Worm (Caenorhabditis elegans) whole organism, L1 larva: ENCODE results near the gene Y47D3A.20.

Experiments
- C04F5.9 ChIP-seq: sonication (generic microtip); optimal IDR thresholded peaks from 2 replicates; lab custom pipeline; 2016; ENCODE audit warnings: missing genetic modification characterization, missing compliant biosample characterization
- aha-1 ChIP-seq: fragments of 150-350 bp; optimal IDR thresholded peaks from 2 replicates; lab custom pipeline; 2014; ENCODE audit warnings: missing biosample characterization, missing genetic modification characterization
- alr-1 ChIP-seq: fragments of 200-800 bp; sonication (Bioruptor generic); optimal IDR thresholded peaks from 2 replicates; lab custom pipeline; 2018; ENCODE audit warnings: borderline replicate concordance, mild to moderate bottlenecking, missing genetic modification characterization, missing compliant biosample characterization
- aly-2 ChIP-seq: fragments of 150-350 bp; optimal IDR thresholded peaks from 2 replicates; lab custom pipeline; 2014; ENCODE audit warnings: missing biosample characterization, missing genetic modification characterization
- blmp-1 ChIP-seq: fragments of 150-350 bp; optimal IDR thresholded peaks from 2 replicates; lab custom pipeline; 2014; ENCODE audit warnings: missing biosample characterization, missing genetic modification characterization
- ceh-8 ChIP-seq: fragments of 200-800 bp; sonication (Bioruptor generic); optimal IDR thresholded peaks from 2 replicates; lab custom pipeline; 2018; ENCODE audit warnings: mild to moderate bottlenecking, missing genetic modification characterization, moderate library complexity, missing compliant biosample characterization
- ceh-90 ChIP-seq: sonication (generic microtip); optimal IDR thresholded peaks from 2 replicates; lab custom pipeline; 2016; ENCODE audit warnings: missing genetic modification characterization, missing compliant biosample characterization
- dpl-1 ChIP-seq, 3 experiments: fragments of 150-350 bp in 2 of 3; sonication (generic microtip) in 1 of 3; optimal IDR thresholded peaks; 2 replicates each; lab custom pipeline; 2014 to 2017; ENCODE audit warnings: missing biosample characterization in 3 of 3, missing genetic modification characterization in 3 of 3, missing genetic modification reagents in 3 of 3
- efl-1 ChIP-seq, 4 experiments: fragments of 150-350 bp; optimal IDR thresholded peaks in 3 of 4; peaks in 1 of 4; 1 replicate in 1 of 4; 2 replicates in 3 of 4; lab custom pipeline; 2014; ENCODE audit warnings: missing biosample characterization in 2 of 4, missing genetic modification characterization in 2 of 4, missing genetic modification reagents in 2 of 4
- efl-3 ChIP-seq: fragments of 200-800 bp; sonication (Bioruptor generic); optimal IDR thresholded peaks from 2 replicates; lab custom pipeline; 2018; ENCODE audit warnings: mild to moderate bottlenecking, missing genetic modification characterization, missing compliant biosample characterization
- egl-13 ChIP-seq: sonication (generic microtip); optimal IDR thresholded peaks from 2 replicates; lab custom pipeline; 2016; ENCODE audit warnings: missing genotype, missing genetic modification reagents, missing genetic modification characterization, missing compliant biosample characterization
- egl-27 ChIP-seq, 2 experiments: fragments of 150-350 bp in 1 of 2; sonication (generic microtip); optimal IDR thresholded peaks; 3 replicates each; lab custom pipeline; 2017 to 2018; ENCODE audit warnings: missing biosample characterization in 2 of 2, missing genetic modification characterization in 2 of 2, missing genetic modification reagents in 2 of 2
- elt-2 ChIP-seq: sonication (generic microtip); optimal IDR thresholded peaks from 2 replicates; lab custom pipeline; 2016; ENCODE audit warnings: missing genetic modification characterization, mild to moderate bottlenecking, inconsistent platforms, missing compliant biosample characterization, missing genetic modification reagents
- elt-3 ChIP-seq, 6 experiments: fragments of 150-350 bp in 1 of 6; sonication (generic microtip); optimal IDR thresholded peaks; 2 replicates each; lab custom pipeline; 2017 to 2018; ENCODE audit warnings: missing biosample characterization in 6 of 6, missing genetic modification characterization in 6 of 6, inconsistent platforms in 1 of 6
- fkh-10 ChIP-seq: sonication (generic microtip); optimal IDR thresholded peaks from 2 replicates; lab custom pipeline; 2017; ENCODE audit warnings: missing biosample characterization, missing genetic modification reagents, missing genetic modification characterization
- grh-1 ChIP-seq: fragments of 200-800 bp; sonication (Bioruptor generic); IDR thresholded peaks from 2 replicates; pipeline ENCODE4 v1.3.6; 2022; ENCODE audit warnings: missing genetic modification reagents, missing genetic modification characterization, missing compliant biosample characterization
- hlh-4 ChIP-seq: sonication (generic microtip); optimal IDR thresholded peaks from 2 replicates; lab custom pipeline; 2016; ENCODE audit warnings: mild to moderate bottlenecking, missing genetic modification characterization, missing compliant biosample characterization
- hpl-2 ChIP-seq: fragments of 150-350 bp; optimal IDR thresholded peaks from 2 replicates; lab custom pipeline; 2014; ENCODE audit warnings: missing biosample characterization, missing genetic modification reagents, missing genetic modification characterization
- lin-13 ChIP-seq: fragments of 150-350 bp; optimal IDR thresholded peaks from 2 replicates; lab custom pipeline; 2014; ENCODE audit warnings: missing biosample characterization, missing genetic modification reagents, missing genetic modification characterization
- lin-14 ChIP-seq: fragments of 200-800 bp; sonication (Bioruptor generic); optimal IDR thresholded peaks from 2 replicates; lab custom pipeline; 2018; ENCODE audit warnings: mild to moderate bottlenecking, missing genetic modification characterization, moderate library complexity, missing compliant biosample characterization
- lin-35 ChIP-seq, 2 experiments: fragments of 150-350 bp; optimal IDR thresholded peaks; 2 replicates each; lab custom pipeline; 2014; ENCODE audit warnings: missing biosample characterization in 2 of 2, missing genetic modification characterization in 2 of 2, missing genetic modification reagents in 2 of 2
- lir-3 ChIP-seq: sonication (generic microtip); optimal IDR thresholded peaks from 2 replicates; lab custom pipeline; 2016; ENCODE audit warnings: mild to moderate bottlenecking, missing genetic modification characterization, moderate library complexity, missing compliant biosample characterization; ENCODE audit not compliant: poor library complexity
- lsy-2 ChIP-seq, 2 experiments: fragments of 150-350 bp; optimal IDR thresholded peaks; 2 replicates each; lab custom pipeline; 2014; ENCODE audit warnings: missing biosample characterization in 2 of 2, missing genetic modification characterization in 2 of 2
- mep-1 ChIP-seq: fragments of 150-350 bp; optimal IDR thresholded peaks from 2 replicates; lab custom pipeline; 2014; ENCODE audit warnings: missing biosample characterization, missing genetic modification characterization
- nhr-12 ChIP-seq: sonication (generic microtip); optimal IDR thresholded peaks from 2 replicates; lab custom pipeline; 2017; ENCODE audit warnings: missing biosample characterization, missing genetic modification characterization
- nhr-19 ChIP-seq: fragments of 200-800 bp; sonication (Bioruptor generic); conservative IDR thresholded peaks from 2 replicates; pipeline ENCODE4 v1.3.6; 2022; ENCODE audit warnings: missing genetic modification characterization, missing compliant biosample characterization
- nhr-20 ChIP-seq: sonication (generic microtip); optimal IDR thresholded peaks from 2 replicates; lab custom pipeline; 2016; ENCODE audit warnings: mild to moderate bottlenecking, missing genetic modification characterization, missing compliant biosample characterization
- nhr-71 ChIP-seq: sonication (generic microtip); optimal IDR thresholded peaks from 2 replicates; lab custom pipeline; 2016; ENCODE audit warnings: mild to moderate bottlenecking, missing genetic modification characterization, moderate library complexity, missing compliant biosample characterization
- nhr-85 ChIP-seq: sonication (generic microtip); peaks from one replicate; lab custom pipeline; 2016; ENCODE audit warnings: missing genetic modification characterization, inconsistent platforms, missing compliant biosample characterization
- nhr-90 ChIP-seq: sonication (generic microtip); optimal IDR thresholded peaks from 2 replicates; lab custom pipeline; 2016; ENCODE audit warnings: mild to moderate bottlenecking, missing genetic modification characterization, missing compliant biosample characterization; ENCODE audit not compliant: poor library complexity
- pqm-1 ChIP-seq: sonication (generic microtip); optimal IDR thresholded peaks from 3 replicates; lab custom pipeline; 2017; ENCODE audit warnings: missing biosample characterization, missing genetic modification characterization
- skn-1 ChIP-seq: fragments of 150-350 bp; optimal IDR thresholded peaks from 2 replicates; lab custom pipeline; 2014; ENCODE audit warnings: missing biosample characterization, missing genetic modification characterization
- snu-23 ChIP-seq: sonication (generic microtip); optimal IDR thresholded peaks from 2 replicates; lab custom pipeline; 2016; ENCODE audit warnings: missing genetic modification characterization, missing compliant biosample characterization
- sox-4 ChIP-seq: sonication (generic microtip); optimal IDR thresholded peaks from 2 replicates; lab custom pipeline; 2016; ENCODE audit warnings: missing genetic modification characterization, missing compliant biosample characterization
- sup-37 ChIP-seq: fragments of 200-800 bp; sonication (Bioruptor generic); optimal IDR thresholded peaks from 2 replicates; lab custom pipeline; 2018; ENCODE audit warnings: mild to moderate bottlenecking, missing genetic modification characterization, missing compliant biosample characterization
- swsn-7 ChIP-seq: sonication (generic microtip); optimal IDR thresholded peaks from 2 replicates; lab custom pipeline; 2016; ENCODE audit warnings: missing genetic modification characterization, missing compliant biosample characterization
- tbx-2 ChIP-seq: sonication (generic microtip); optimal IDR thresholded peaks from 2 replicates; lab custom pipeline; 2016; ENCODE audit warnings: missing genetic modification characterization, missing compliant biosample characterization
- unc-130 ChIP-seq: fragments of 150-350 bp; optimal IDR thresholded peaks from 2 replicates; lab custom pipeline; 2017; ENCODE audit warnings: missing biosample characterization, missing genetic modification characterization, inconsistent platforms
- unc-30 ChIP-seq: sonication (generic microtip); optimal IDR thresholded peaks from 2 replicates; lab custom pipeline; 2017; ENCODE audit warnings: missing biosample characterization, missing genetic modification characterization
- unc-86 ChIP-seq: sonication (generic microtip); optimal IDR thresholded peaks from 2 replicates; lab custom pipeline; 2016; ENCODE audit warnings: missing genetic modification characterization, missing compliant biosample characterization
- unc-98 ChIP-seq: fragments of 200-800 bp; sonication (Bioruptor generic); IDR thresholded peaks from 2 replicates; pipeline ENCODE4 v1.3.6; 2022; ENCODE audit warnings: missing genetic modification characterization, missing compliant biosample characterization
- vab-15 ChIP-seq: sonication (generic microtip); optimal IDR thresholded peaks from 2 replicates; lab custom pipeline; 2017; ENCODE audit warnings: missing genotype, mild to moderate bottlenecking, missing genetic modification characterization, missing compliant biosample characterization
- xbp-1 ChIP-seq: sonication (generic microtip); optimal IDR thresholded peaks from 2 replicates; lab custom pipeline; 2016; ENCODE audit warnings: missing genetic modification characterization, missing compliant biosample characterization
- zip-4 ChIP-seq: fragments of 200-800 bp; sonication (Bioruptor generic); optimal IDR thresholded peaks from 2 replicates; lab custom pipeline; 2018; ENCODE audit warnings: mild to moderate bottlenecking, missing genetic modification characterization, moderate library complexity, missing compliant biosample characterization

The Y47D3A.20 gene

DNA sequence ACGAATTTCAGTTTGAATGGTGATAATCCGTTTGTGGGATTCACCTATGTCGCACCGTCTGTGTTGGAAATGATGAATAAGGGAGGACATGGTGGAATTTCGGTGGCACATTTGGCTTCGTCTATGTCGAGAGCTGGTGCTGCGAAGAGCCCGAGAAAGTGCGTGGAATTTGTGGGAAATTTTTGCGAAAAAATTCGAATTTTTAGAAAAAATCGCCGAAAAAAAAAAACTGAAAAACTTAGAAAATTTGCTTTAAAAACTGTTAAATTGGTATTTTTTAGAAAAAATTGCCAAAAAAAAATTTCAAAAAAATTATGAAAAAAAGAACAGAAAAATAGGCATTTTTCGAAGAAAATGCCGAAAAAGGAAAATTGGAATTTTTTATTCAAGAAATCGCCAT, 26.0 kb upstream of the Y47D3A.20 start:
- TF ChIP-seq unc-98 (GFP tag; lab: Robert Waterston, UW) (no peak), nhr-20 (tag; lab: Kevin White, UChicago) (no peak)

DNA sequence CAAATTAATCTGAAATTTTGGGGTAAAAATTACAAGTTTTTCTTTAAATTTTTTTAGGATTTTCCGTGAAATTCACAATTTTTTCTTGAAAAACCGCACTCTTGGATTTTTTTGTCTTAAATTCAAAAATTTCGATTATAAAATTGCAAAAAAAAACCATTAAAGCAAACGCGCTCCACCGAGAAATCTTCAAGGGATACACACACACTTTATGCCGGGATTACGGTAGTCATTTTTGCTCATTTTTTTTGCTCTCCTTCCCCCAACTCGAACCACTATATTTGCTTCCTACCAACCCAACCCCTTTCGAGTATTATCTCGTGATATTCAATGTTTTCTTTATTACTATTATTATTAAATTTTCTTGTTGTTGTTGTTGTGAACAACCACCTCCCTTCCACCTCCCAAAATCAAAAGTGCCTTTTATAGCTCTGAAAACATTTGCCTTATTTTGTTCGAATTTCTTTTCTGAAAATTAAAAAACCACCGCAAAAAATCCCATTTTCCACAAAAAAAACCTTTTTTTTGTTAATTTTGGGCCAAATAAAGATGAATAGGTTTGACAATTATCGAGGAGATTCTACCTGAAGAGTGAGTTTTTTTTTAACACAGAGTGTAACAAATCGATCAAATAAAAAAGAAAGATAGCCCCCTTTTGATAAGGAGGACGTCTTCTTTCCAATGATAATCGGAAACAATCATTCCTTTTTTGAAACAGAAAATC, 23.0 kb upstream of the Y47D3A.20 start, which contains the start of gene Y47D3A.32:
Gene Y47D3A.32, plus strand, starts transcription at position 674 of the 724 bp plus-strand sequence.
- peak in 1 of 2 experiments; percentile 14 for TF ChIP-seq lsy-2 (tag; optimal IDR thresholded peaks at IDR 0.05; lab: Kevin White, UChicago)
- TF ChIP-seq aly-2 (tag; lab: Kevin White, UChicago): peak; percentile 20
- TF ChIP-seq ceh-90 (tag; lab: Kevin White, UChicago): no peak
- no peak for TF ChIP-seq aha-1 (tag; lab: Kevin White, UChicago)
- TF ChIP-seq zip-4 (GFP tag; lab: Kevin White, UChicago): no peak
- no peak for TF ChIP-seq lir-3 (tag; lab: Kevin White, UChicago)
- peak; percentile 6 for TF ChIP-seq nhr-71 (tag; lab: Kevin White, UChicago)

DNA sequence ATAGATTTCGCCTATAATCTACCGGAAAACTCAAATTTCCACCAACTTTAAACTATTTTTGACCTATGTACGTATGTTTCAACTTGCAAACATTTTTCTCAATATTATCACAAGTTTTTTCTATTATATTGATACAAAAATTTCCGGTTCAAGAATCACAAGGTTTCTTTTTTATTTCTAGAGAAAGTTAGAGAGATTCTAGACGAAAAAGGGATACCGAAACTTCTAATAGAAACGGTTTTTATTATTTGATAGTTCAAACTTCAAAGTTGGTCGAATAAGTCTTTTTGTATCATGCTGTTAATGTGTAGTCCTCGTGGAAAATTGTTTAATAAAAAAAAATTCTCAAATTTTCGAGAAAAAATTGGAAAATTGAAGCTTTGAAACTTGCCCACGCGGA, 19.8 kb upstream of the Y47D3A.20 start:
- TF ChIP-seq grh-1 (GFP tag; lab: Robert Waterston, UW) (peak; percentile 52; the same call in 1 of the 2 replicates), xbp-1 (tag; lab: Kevin White, UChicago) (no peak), sup-37 (no peak), hpl-2 (GFP tag; lab: Kevin White, UChicago) (no peak), tbx-2 (tag; lab: Kevin White, UChicago) (peak; percentile 24), blmp-1 (peak; percentile 80), nhr-19 (GFP tag; lab: Robert Waterston, UW) (peak; percentile 23), nhr-71 (tag; lab: Kevin White, UChicago) (peak; percentile 56), lin-14 (GFP tag; lab: Kevin White, UChicago) (peak; percentile 71), efl-1 (optimal IDR thresholded peaks at IDR 0.05; lab: Kevin White, UChicago) (no peak), efl-1 (GFP tag; optimal IDR thresholded peaks at IDR 0.05 in 1 of 2; lab: Kevin White, UChicago) (peak in 1 of 2 experiments; percentile 89), fkh-10 (no peak), lsy-2 (tag; optimal IDR thresholded peaks at IDR 0.05; lab: Kevin White, UChicago) (peak; percentile 18 to 38), unc-130 (tag; lab: Kevin White, UChicago) (no peak), snu-23 (GFP tag; lab: Kevin White, UChicago) (peak; percentile 34), nhr-85 (tag; lab: Kevin White, UChicago) (peak; percentile 97), lin-35 (GFP tag; optimal IDR thresholded peaks at IDR 0.05; lab: Kevin White, UChicago) (peak in 1 of 2 experiments; percentile 35), skn-1 (tag; lab: Kevin White, UChicago) (no peak), elt-3 (tag; optimal IDR thresholded peaks at IDR 0.05; lab: Kevin White, UChicago) (peak in 3 of 6 experiments; percentile 6 to 51 (median 50)), nhr-90 (tag; lab: Kevin White, UChicago) (peak; percentile 3), nhr-20 (tag; lab: Kevin White, UChicago) (peak; percentile 73), egl-27 (tag; optimal IDR thresholded peaks at IDR 0.05; lab: Kevin White, UChicago) (no peak)

DNA sequence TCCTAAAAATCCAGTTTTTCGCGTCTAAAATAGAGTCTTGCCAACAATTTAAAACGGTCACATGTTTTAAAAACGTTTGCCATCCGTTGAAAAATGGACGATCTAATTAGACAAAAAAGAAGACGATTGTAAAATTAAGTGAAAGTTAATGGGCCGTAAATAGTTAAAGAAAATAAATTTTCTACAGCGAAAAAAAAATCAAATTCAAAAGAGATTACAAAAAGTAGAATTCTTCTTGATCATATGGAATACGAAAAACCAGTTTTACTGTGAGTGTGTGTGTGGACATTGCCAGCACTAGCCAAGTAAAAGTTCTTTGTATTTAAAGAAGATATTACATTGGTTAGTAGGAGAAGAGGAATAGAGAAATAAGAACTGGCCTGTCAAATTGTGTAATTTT, 12.8 kb upstream of the Y47D3A.20 start:
- TF ChIP-seq swsn-7 (tag; lab: Kevin White, UChicago) (no peak), blmp-1 (peak; percentile 69), C04F5.9 (no peak), egl-13 (tag; lab: Kevin White, UChicago) (no peak), lin-14 (GFP tag; lab: Kevin White, UChicago) (peak; percentile 71), lin-13 (GFP tag; lab: Kevin White, UChicago) (no peak), unc-30 (tag; lab: Kevin White, UChicago) (no peak), nhr-12 (no peak), nhr-19 (GFP tag; lab: Robert Waterston, UW) (no peak), efl-3 (GFP tag; lab: Kevin White, UChicago) (no peak), vab-15 (tag; lab: Kevin White, UChicago) (no peak), elt-2 (tag; lab: Kevin White, UChicago) (no peak), hlh-4 (no peak), mep-1 (tag; lab: Kevin White, UChicago) (peak; percentile 45), unc-86 (tag; lab: Kevin White, UChicago) (no peak), pqm-1 (tag; lab: Kevin White, UChicago) (no peak), sox-4 (tag; lab: Kevin White, UChicago) (no peak), fkh-10 (no peak), skn-1 (tag; lab: Kevin White, UChicago) (no peak), dpl-1 (GFP tag; optimal IDR thresholded peaks at IDR 0.05; lab: Kevin White, UChicago) (no peak), ceh-8 (GFP tag; lab: Kevin White, UChicago) (no peak), aly-2 (tag; lab: Kevin White, UChicago) (no peak), alr-1 (no peak)
